Fruit fly (Drosophila melanogaster) whole organism, wandering third instar larva: ENCODE data around the gene Oatp33Eb.

ENCODE experiments used
- Abd-B ChIP-seq: fragments of >200 bp; optimal IDR thresholded peaks from 2 replicates; lab custom pipeline; 2017; ENCODE audit warnings: missing biosample characterization, missing genetic modification characterization
- CG9705 ChIP-seq: fragments of 200-800 bp; sonication (Bioruptor generic); optimal IDR thresholded peaks from 2 replicates; lab custom pipeline; 2018; ENCODE audit warnings: missing biosample characterization, mild to moderate bottlenecking, missing genetic modification characterization
- CrebA ChIP-seq: fragments of 200-800 bp; sonication (Bioruptor generic); optimal IDR thresholded peaks from 2 replicates; lab custom pipeline; 2016; ENCODE audit warnings: missing biosample characterization, mild to moderate bottlenecking, missing genetic modification characterization, borderline replicate concordance
- Dif ChIP-seq: fragments of 200-275, 200-300 bp; sonication (Bioruptor generic); optimal IDR thresholded peaks from 2 replicates; lab custom pipeline; 2018; ENCODE audit warnings: missing biosample characterization, missing genetic modification characterization; ENCODE audit not compliant: partially characterized antibody
- HLH106 ChIP-seq: fragments of 200-800 bp; optimal IDR thresholded peaks from 3 replicates; lab custom pipeline; 2019; ENCODE audit warnings: missing biosample characterization, mild to moderate bottlenecking, missing genetic modification characterization, moderate library complexity
- Hnf4 ChIP-seq: fragments of 200-800 bp; sonication (Bioruptor generic); optimal IDR thresholded peaks from 2 replicates; lab custom pipeline; 2016; ENCODE audit warnings: missing biosample characterization, mild to moderate bottlenecking, missing genetic modification characterization
- Hr78 ChIP-seq: fragments of >200 bp; optimal IDR thresholded peaks from 2 replicates; lab custom pipeline; 2017; ENCODE audit warnings: missing biosample characterization, missing genetic modification characterization
- Hr83 ChIP-seq: fragments of 200-300 bp; sonication (Bioruptor generic); optimal IDR thresholded peaks from 2 replicates; lab custom pipeline; 2016; ENCODE audit warnings: missing biosample characterization, mild to moderate bottlenecking, missing genetic modification characterization, moderate library complexity; ENCODE audit not compliant: poor library complexity, severe bottlenecking
- Mio ChIP-seq: sonication (Bioruptor generic); optimal IDR thresholded peaks from 2 replicates; lab custom pipeline; 2016; ENCODE audit warnings: missing biosample characterization, missing genetic modification characterization
- Myc ChIP-seq: fragments of >200 bp; optimal IDR thresholded peaks from 2 replicates; lab custom pipeline; 2017
- N ChIP-seq: fragments of >200 bp; optimal IDR thresholded peaks from 2 replicates; lab custom pipeline; 2018; ENCODE audit warnings: missing biosample characterization, missing external identifiers, missing genetic modification characterization
- OdsH ChIP-seq: fragments of 200-800 bp; sonication (Bioruptor generic); optimal IDR thresholded peaks from 2 replicates; lab custom pipeline; 2016; ENCODE audit warnings: missing biosample characterization, mild to moderate bottlenecking, missing genetic modification characterization
- Rel ChIP-seq, 2 experiments: fragments of 200-800 bp; sonication (Bioruptor generic) in 1 of 2; optimal IDR thresholded peaks; 2 replicates in 1 of 2; 3 replicates in 1 of 2; lab custom pipeline; 2016 to 2019; ENCODE audit warnings: mild to moderate bottlenecking in 2 of 2, missing biosample characterization in 2 of 2, missing genetic modification characterization in 2 of 2, moderate library complexity in 1 of 2
- Sp1 ChIP-seq: fragments of 200-800 bp; sonication (Bioruptor generic); optimal IDR thresholded peaks from 3 replicates; lab custom pipeline; 2019; ENCODE audit warnings: missing biosample characterization, mild to moderate bottlenecking, missing genetic modification characterization, moderate library complexity
- Vsx2 ChIP-seq: fragments of 200-300, 225-300 bp; sonication (Bioruptor generic); optimal IDR thresholded peaks from 2 replicates; lab custom pipeline; 2018; ENCODE audit warnings: missing biosample characterization, missing genetic modification characterization; ENCODE audit not compliant: partially characterized antibody
- br ChIP-seq: fragments of 200-800 bp; sonication (Bioruptor generic); optimal IDR thresholded peaks from 2 replicates; lab custom pipeline; 2016; ENCODE audit warnings: missing biosample characterization, missing genetic modification characterization
- brk ChIP-seq: fragments of 200-800 bp; sonication (Bioruptor generic); optimal IDR thresholded peaks from 2 replicates; lab custom pipeline; 2016; ENCODE audit warnings: missing biosample characterization, mild to moderate bottlenecking, missing genetic modification characterization
- dmrt93B ChIP-seq: fragments of 200-800 bp; sonication (Bioruptor generic); optimal IDR thresholded peaks from 2 replicates; lab custom pipeline; 2018; ENCODE audit warnings: missing biosample characterization, mild to moderate bottlenecking, missing genetic modification characterization
- ey ChIP-seq: fragments of 200-800 bp; sonication (Bioruptor generic); optimal IDR thresholded peaks from 2 replicates; lab custom pipeline; 2016; ENCODE audit warnings: missing biosample characterization, missing genetic modification characterization
- foxo ChIP-seq, 2 experiments: fragments of 200-800 bp; sonication (Bioruptor generic); optimal IDR thresholded peaks; 2 replicates in 1 of 2; 3 replicates in 1 of 2; lab custom pipeline; 2016 to 2017; ENCODE audit warnings: missing biosample characterization in 2 of 2, missing genetic modification characterization in 2 of 2
- fru ChIP-seq: fragments of 200-800 bp; sonication (Bioruptor generic); optimal IDR thresholded peaks from 3 replicates; lab custom pipeline; 2016; ENCODE audit warnings: missing biosample characterization, mild to moderate bottlenecking, missing genetic modification characterization
- h ChIP-seq: fragments of 200-800 bp; sonication (Bioruptor generic); optimal IDR thresholded peaks from 3 replicates; lab custom pipeline; 2016; ENCODE audit warnings: missing biosample characterization, mild to moderate bottlenecking, missing genetic modification characterization
- jim ChIP-seq: fragments of 175-275, 200-325 bp; sonication (Bioruptor generic); optimal IDR thresholded peaks from 2 replicates; lab custom pipeline; 2016; ENCODE audit warnings: missing biosample characterization, mild to moderate bottlenecking, missing genetic modification characterization
- lola ChIP-seq: fragments of >200 bp; optimal IDR thresholded peaks from 2 replicates; lab custom pipeline; 2017; ENCODE audit warnings: missing biosample characterization, missing genetic modification characterization
- pan ChIP-seq: fragments of >200 bp; optimal IDR thresholded peaks from 2 replicates; lab custom pipeline; 2017
- psq ChIP-seq: fragments of 200-800 bp; sonication (Bioruptor generic); optimal IDR thresholded peaks from 3 replicates; lab custom pipeline; 2017; ENCODE audit warnings: missing biosample characterization, mild to moderate bottlenecking, missing genetic modification characterization, moderate library complexity
- sage ChIP-seq: fragments of 200-800 bp; sonication (Bioruptor generic); optimal IDR thresholded peaks from 2 replicates; lab custom pipeline; 2016; ENCODE audit warnings: missing biosample characterization, mild to moderate bottlenecking, missing genetic modification characterization
- sv ChIP-seq: fragments of 200-800 bp; sonication (Bioruptor generic); optimal IDR thresholded peaks from 3 replicates; lab custom pipeline; 2016; ENCODE audit warnings: missing biosample characterization, missing genetic modification characterization
- tai ChIP-seq: sonication (Bioruptor generic); optimal IDR thresholded peaks from 2 replicates; lab custom pipeline; 2016; ENCODE audit warnings: missing biosample characterization, missing genetic modification characterization
- usp ChIP-seq: fragments of >200 bp; optimal IDR thresholded peaks from 2 replicates; lab custom pipeline; 2017; ENCODE audit warnings: missing biosample characterization, missing genetic modification characterization
- woc ChIP-seq: sonication (Bioruptor generic); optimal IDR thresholded peaks from 2 replicates; lab custom pipeline; 2016; ENCODE audit warnings: missing biosample characterization, mild to moderate bottlenecking, missing genetic modification characterization

Gene Oatp33Eb

DNA sequence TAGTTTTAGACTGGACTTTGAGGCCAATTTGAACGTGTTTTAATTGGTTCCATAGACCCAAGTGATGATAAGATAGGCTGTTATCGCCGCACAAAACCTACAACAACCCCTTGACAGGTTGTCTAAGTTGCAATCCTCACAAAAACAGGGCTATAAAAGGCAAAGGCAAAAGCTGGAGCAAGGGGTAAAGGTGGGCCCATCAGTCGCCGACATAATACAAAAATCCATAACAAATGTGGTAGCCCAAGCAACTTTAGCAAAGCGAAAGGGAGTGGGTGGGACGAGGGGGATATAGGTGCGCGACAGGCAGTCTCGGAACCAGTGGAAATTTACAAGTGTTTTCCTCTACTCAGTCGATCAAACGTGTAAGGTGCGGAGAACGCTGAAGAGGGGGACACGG, 15.8 kb downstream of the Oatp33Eb start:
- TF ChIP-seq h (GFP tag; lab: Kevin White, UChicago) (no peak), Vsx2 (no peak), woc (no peak), fru (no peak), CrebA (GFP tag; lab: Kevin White, UChicago) (no peak), OdsH (GFP tag; lab: Kevin White, UChicago) (no peak), br (GFP tag; lab: Kevin White, UChicago) (no peak), Myc (lab: Kevin White, UChicago) (no peak), Hr78 (GFP tag; lab: Kevin White, UChicago) (no peak), foxo (GFP tag; optimal IDR thresholded peaks at IDR 0.05; lab: Kevin White, UChicago) (no peak), brk (GFP tag; lab: Kevin White, UChicago) (no peak)
- TF ChIP-seq, all 38 proteins: peak for 0

DNA sequence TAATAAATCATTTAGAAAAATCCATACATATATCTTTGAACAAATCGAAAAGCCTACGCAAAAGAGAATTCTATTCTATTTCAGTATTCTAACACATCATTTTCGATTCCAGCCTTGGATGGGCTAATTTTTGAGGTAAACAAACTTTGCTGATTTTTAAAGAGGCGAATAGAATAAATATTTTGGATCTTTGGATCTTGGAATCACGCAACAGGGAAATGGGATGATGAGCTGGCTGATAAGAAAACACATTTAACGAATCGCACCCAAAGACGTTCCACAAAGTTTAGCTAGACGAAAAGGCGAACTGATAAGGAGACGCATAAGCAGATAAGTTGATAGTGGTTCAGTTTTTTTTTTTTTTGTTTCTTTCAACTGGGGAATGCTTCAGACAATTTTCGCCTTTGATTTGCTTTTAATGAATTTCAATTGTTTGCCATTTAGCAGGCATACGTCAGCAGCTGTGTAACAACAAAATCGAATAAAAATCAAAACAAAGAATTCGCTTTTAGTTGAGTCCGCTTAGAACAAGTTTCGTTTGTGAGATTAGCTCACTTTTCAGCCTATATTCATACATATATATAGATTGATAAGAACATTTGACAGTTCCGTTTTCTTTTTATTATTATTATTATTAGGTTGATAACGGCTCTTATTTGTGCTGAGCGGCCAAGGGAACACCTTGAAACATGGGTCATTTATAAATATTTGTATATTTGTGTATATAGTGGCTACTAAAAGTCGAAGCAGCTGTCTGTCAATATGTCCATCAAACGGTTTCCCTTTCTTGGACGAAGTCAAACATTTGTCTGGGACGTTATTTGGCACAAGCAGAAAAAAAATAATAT, 17.1 kb downstream of the Oatp33Eb start:
- TF ChIP-seq OdsH (GFP tag; lab: Kevin White, UChicago) (no peak), CrebA (GFP tag; lab: Kevin White, UChicago) (no peak), Sp1 (no peak), woc (no peak), tai (GFP tag; lab: Kevin White, UChicago) (no peak), Mio (no peak), br (GFP tag; lab: Kevin White, UChicago) (no peak), foxo (GFP tag; optimal IDR thresholded peaks at IDR 0.05; lab: Kevin White, UChicago) (no peak), brk (GFP tag; lab: Kevin White, UChicago) (no peak), pan (lab: Kevin White, UChicago) (no peak), ey (GFP tag; lab: Kevin White, UChicago) (no peak)

DNA sequence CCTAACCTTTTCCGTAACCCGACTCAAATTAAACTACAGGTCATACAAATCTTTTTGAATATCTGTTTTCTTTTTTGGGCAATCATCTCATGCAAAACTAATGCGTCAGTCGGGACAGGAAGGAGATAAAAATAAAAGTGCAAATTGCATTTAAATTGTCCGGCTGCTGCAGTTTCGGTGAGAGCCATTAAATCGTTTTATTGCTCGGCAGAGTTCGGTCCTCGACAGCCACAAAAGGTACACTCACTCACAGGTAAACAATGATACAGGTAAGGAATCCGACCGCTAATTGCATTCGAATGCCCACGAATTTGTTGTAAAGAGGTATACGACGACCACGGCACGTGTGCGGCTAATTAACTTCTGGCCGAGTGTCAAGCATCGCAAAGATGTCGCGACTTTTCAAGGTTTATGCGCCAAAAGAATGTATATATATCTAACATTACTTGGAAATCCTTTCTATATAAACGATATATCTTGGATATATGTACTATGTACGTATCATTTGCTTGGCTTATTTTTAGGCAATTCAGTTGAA, 18.3 kb downstream of the Oatp33Eb start:
- TF ChIP-seq psq (GFP tag; lab: Kevin White, UChicago) (no peak), dmrt93B (GFP tag; lab: Kevin White, UChicago) (no peak), sage (GFP tag; lab: Kevin White, UChicago) (no peak), N (GFP tag; lab: Kevin White, UChicago) (no peak), sv (GFP tag; lab: Kevin White, UChicago) (no peak), Mio (no peak), fru (no peak), Hr78 (GFP tag; lab: Kevin White, UChicago) (no peak), lola (GFP tag; lab: Kevin White, UChicago) (no peak), HLH106 (no peak), Dif (no peak), CrebA (GFP tag; lab: Kevin White, UChicago) (no peak), h (GFP tag; lab: Kevin White, UChicago) (no peak), usp (GFP tag; lab: Kevin White, UChicago) (no peak), woc (no peak)

DNA sequence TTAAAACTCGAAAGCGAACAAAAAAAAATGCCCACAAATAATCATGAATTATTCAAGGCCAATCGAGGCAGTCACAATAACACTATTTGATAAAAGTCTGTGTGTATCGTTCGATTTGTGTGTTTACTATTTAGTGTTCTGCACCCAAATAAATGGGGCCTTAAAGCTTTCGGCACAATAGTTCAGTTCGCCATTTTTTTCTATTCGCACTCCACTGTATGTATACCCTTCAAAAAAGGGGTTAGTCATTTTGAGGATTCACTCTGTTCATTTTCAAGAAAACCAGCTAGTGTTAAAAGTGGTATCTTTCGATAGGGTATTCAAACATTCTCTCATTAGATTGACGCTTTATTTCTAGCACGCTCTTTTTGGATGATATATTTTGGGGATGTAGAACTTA, 19.4 kb downstream of the Oatp33Eb start:
- TF ChIP-seq HLH106 (no peak), sv (GFP tag; lab: Kevin White, UChicago) (peak; percentile 30)

DNA sequence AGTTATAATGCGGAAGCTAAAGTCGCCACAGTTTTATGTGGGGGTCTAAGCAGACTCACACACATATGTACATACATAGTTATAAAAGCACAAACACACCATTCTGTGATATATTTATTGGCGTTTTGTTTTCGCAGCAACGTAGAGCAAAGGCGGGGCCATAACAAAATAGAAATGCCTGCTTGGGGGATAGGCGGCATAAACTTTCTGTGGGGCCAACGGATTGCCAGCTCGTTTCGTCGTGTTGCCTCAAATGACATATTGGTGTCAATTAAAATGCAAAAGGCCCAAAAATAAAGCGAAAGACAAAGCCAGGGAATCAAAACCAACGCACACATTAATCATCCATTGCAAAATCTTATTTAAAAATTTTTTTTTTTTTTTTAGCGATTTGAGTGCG, 20.5 kb downstream of the Oatp33Eb start:
- no peak for TF ChIP-seq Hr78 (GFP tag; lab: Kevin White, UChicago)
- TF ChIP-seq Mio, result no peak
- no peak for TF ChIP-seq Sp1
- no peak for TF ChIP-seq ey (GFP tag; lab: Kevin White, UChicago)
- TF ChIP-seq CG9705 (GFP tag; lab: Kevin White, UChicago), result no peak
- TF ChIP-seq Hr83 (GFP tag; lab: Kevin White, UChicago), result no peak
- no peak for TF ChIP-seq tai (GFP tag; lab: Kevin White, UChicago)
- TF ChIP-seq fru, result no peak
- no peak for TF ChIP-seq sage (GFP tag; lab: Kevin White, UChicago)
- TF ChIP-seq pan (lab: Kevin White, UChicago), result no peak
- TF ChIP-seq jim, result no peak
- TF ChIP-seq Abd-B, result no peak
- no peak for TF ChIP-seq Myc (lab: Kevin White, UChicago)
- no peak for TF ChIP-seq OdsH (GFP tag; lab: Kevin White, UChicago)
- TF ChIP-seq br (GFP tag; lab: Kevin White, UChicago), result no peak
- TF ChIP-seq Vsx2, result no peak
- TF ChIP-seq Rel (GFP tag; optimal IDR thresholded peaks at IDR 0.05; lab: Kevin White, UChicago), result no peak
- no peak for TF ChIP-seq Rel (tag; optimal IDR thresholded peaks at IDR 0.05; lab: Kevin White, UChicago)
- TF ChIP-seq N (GFP tag; lab: Kevin White, UChicago), result no peak
- no peak for TF ChIP-seq h (GFP tag; lab: Kevin White, UChicago)
- no peak for TF ChIP-seq Hnf4 (GFP tag; lab: Kevin White, UChicago)
- TF ChIP-seq, all 38 proteins: peak for 0
